Fruit fly (Drosophila melanogaster) whole organism, pupa: ENCODE data around the gene Polr2I.

Experiments used
- CG10348 ChIP-seq: fragments of 200-800 bp; sonication (Bioruptor generic); IDR thresholded peaks from 2 replicates; pipeline ENCODE4 v1.3.6; 2022; ENCODE audit warnings: missing biosample characterization, missing genetic modification characterization
- CG12605 ChIP-seq: fragments of 200-800 bp; sonication (Bioruptor generic); IDR thresholded peaks from 2 replicates; pipeline ENCODE4 v1.3.6; 2022; ENCODE audit warnings: missing biosample characterization, missing genetic modification characterization
- CG13204 ChIP-seq: fragments of 200-800 bp; sonication (Bioruptor generic); optimal IDR thresholded peaks from 2 replicates; lab custom pipeline; 2018; ENCODE audit warnings: missing biosample characterization, mild to moderate bottlenecking, missing genetic modification characterization, moderate library complexity
- CG14655 ChIP-seq: fragments of 200-800 bp; sonication (Bioruptor generic); optimal IDR thresholded peaks from 3 replicates; lab custom pipeline; 2017; ENCODE audit warnings: mild to moderate bottlenecking, missing biosample characterization, missing genetic modification reagents, missing genetic modification characterization
- CG15710 ChIP-seq: fragments of 200-800 bp; sonication (Bioruptor generic); optimal IDR thresholded peaks from 2 replicates; lab custom pipeline; 2018; ENCODE audit warnings: missing biosample characterization, mild to moderate bottlenecking, missing genetic modification characterization, moderate library complexity
- CG17806 ChIP-seq: fragments of 200-800 bp; sonication (Bioruptor generic); optimal IDR thresholded peaks from 2 replicates; lab custom pipeline; 2018; ENCODE audit warnings: missing biosample characterization, mild to moderate bottlenecking, missing genetic modification characterization, moderate library complexity
- CG32121 ChIP-seq: fragments of 200-800 bp; sonication (Bioruptor generic); IDR thresholded peaks from 2 replicates; pipeline ENCODE4 v1.3.6; 2022; ENCODE audit warnings: missing biosample characterization, missing genetic modification characterization
- CG34367 ChIP-seq: fragments of 200-800 bp; sonication (Bioruptor generic); optimal IDR thresholded peaks from 2 replicates; lab custom pipeline; 2018; ENCODE audit warnings: missing biosample characterization, mild to moderate bottlenecking, missing genetic modification characterization
- CG4496 ChIP-seq: fragments of 200-800 bp; sonication (Bioruptor generic); IDR thresholded peaks from 3 replicates; pipeline ENCODE4 v1.3.6; 2022; ENCODE audit warnings: missing biosample characterization, missing genetic modification characterization
- CG8159 ChIP-seq: fragments of 200-800 bp; sonication (Bioruptor generic); optimal IDR thresholded peaks from 3 replicates; lab custom pipeline; 2018; ENCODE audit warnings: missing biosample characterization, mild to moderate bottlenecking, missing genetic modification characterization, moderate library complexity
- CG8301 ChIP-seq: fragments of 200-800 bp; sonication (Bioruptor generic); optimal IDR thresholded peaks from 2 replicates; lab custom pipeline; 2018; ENCODE audit warnings: missing biosample characterization, mild to moderate bottlenecking, missing genetic modification characterization
- CG9948 ChIP-seq: fragments of 200-800 bp; sonication (Bioruptor generic); optimal IDR thresholded peaks from 2 replicates; lab custom pipeline; 2018; ENCODE audit warnings: missing biosample characterization, mild to moderate bottlenecking, missing genetic modification characterization, moderate library complexity
- D1 ChIP-seq: fragments of 200-800 bp; sonication (Bioruptor generic); optimal IDR thresholded peaks from 2 replicates; lab custom pipeline; 2018; ENCODE audit warnings: missing biosample characterization, mild to moderate bottlenecking, missing genetic modification characterization, moderate library complexity
- EcR ChIP-seq: fragments of 200-800 bp; sonication (Bioruptor generic); optimal IDR thresholded peaks from 3 replicates; lab custom pipeline; 2019; ENCODE audit warnings: missing biosample characterization, missing genetic modification characterization, mild to moderate bottlenecking, moderate library complexity, missing genetic modification reagents
- Ets98B ChIP-seq: fragments of 200-800 bp; sonication (Bioruptor generic); IDR thresholded peaks from 2 replicates; pipeline ENCODE4 v1.3.6; 2022; ENCODE audit warnings: missing biosample characterization, missing genetic modification characterization
- Pif1A ChIP-seq: fragments of 200-800 bp; sonication (Bioruptor generic); optimal IDR thresholded peaks from 3 replicates; lab custom pipeline; 2016; ENCODE audit warnings: missing biosample characterization, missing genetic modification characterization
- Pif1B ChIP-seq: fragments of 200-800 bp; sonication (Bioruptor generic); optimal IDR thresholded peaks from 3 replicates; lab custom pipeline; 2016; ENCODE audit warnings: missing biosample characterization, missing genetic modification characterization
- Snoo ChIP-seq: fragments of 200-800 bp; sonication (Bioruptor generic); optimal IDR thresholded peaks from 3 replicates; lab custom pipeline; 2017; ENCODE audit warnings: missing biosample characterization, mild to moderate bottlenecking, missing genetic modification characterization, inconsistent platforms
- fd96Ca ChIP-seq: fragments of 200-800 bp; sonication (Bioruptor generic); IDR thresholded peaks from 3 replicates; pipeline ENCODE4 v1.3.6; 2022; ENCODE audit warnings: missing biosample characterization, missing genetic modification characterization
- gl ChIP-seq: fragments of 200-800 bp; sonication (Bioruptor generic); optimal IDR thresholded peaks from 2 replicates; lab custom pipeline; 2018; ENCODE audit warnings: missing biosample characterization, mild to moderate bottlenecking, missing genetic modification characterization
- rn ChIP-seq: fragments of 200-800 bp; sonication (Bioruptor generic); IDR thresholded peaks from 2 replicates; pipeline ENCODE4 v1.3.6; 2022; ENCODE audit warnings: missing biosample characterization, missing genetic modification characterization

The Polr2I gene

dm6 chr3R:14354599-14354998, 45.7 kb downstream of the Polr2I start:
- TF ChIP-seq CG8159 (tag; lab: Kevin White, UChicago) (peak; percentile 50), Pif1A (GFP tag; lab: Kevin White, UChicago) (no peak), CG8301 (tag; lab: Kevin White, UChicago) (no peak), CG17806 (tag; lab: Kevin White, UChicago) (no peak), CG32121 (GFP tag; lab: Robert Waterston, UW) (no peak), CG12605 (GFP tag; lab: Robert Waterston, UW) (no peak)
- TF ChIP-seq, all 21 proteins: peak for 1

dm6 chr3R:14356619-14357018, 47.7 kb downstream of the Polr2I start:
- TF ChIP-seq CG15710 (tag; lab: Kevin White, UChicago) (peak; percentile 65), fd96Ca (peak; percentile 69), CG9948 (tag; lab: Kevin White, UChicago) (peak; percentile 43), rn (0 out of 2 replicates have a peak, but pooled peaks have one; percentile 4), Snoo (tag; lab: Kevin White, UChicago) (peak; percentile 12), EcR (GFP tag; lab: Kevin White, UChicago) (no peak), Pif1A (GFP tag; lab: Kevin White, UChicago) (peak; percentile 57), CG8159 (tag; lab: Kevin White, UChicago) (peak; percentile 72), CG4496 (GFP tag; lab: Robert Waterston, UW) (peak; percentile 75; the same call in 2 of the 3 replicates), CG32121 (GFP tag; lab: Robert Waterston, UW) (no peak), CG34367 (peak; percentile 53), gl (tag; lab: Kevin White, UChicago) (no peak), CG12605 (GFP tag; lab: Robert Waterston, UW) (peak; percentile 60; the same call in 1 of the 2 replicates), D1 (no peak), CG17806 (tag; lab: Kevin White, UChicago) (peak; percentile 58), CG10348 (GFP tag; lab: Robert Waterston, UW) (no peak), Ets98B (GFP tag; lab: Robert Waterston, UW) (peak; percentile 59), Pif1B (GFP tag; lab: Kevin White, UChicago) (peak; percentile 37), CG8301 (tag; lab: Kevin White, UChicago) (peak; percentile 44), CG14655 (GFP tag; lab: Kevin White, UChicago) (peak; percentile 55), CG13204 (no peak)

dm6 chr3R:14357405-14357804, 48.5 kb downstream of the Polr2I start:
- peak; percentile 67 for TF ChIP-seq CG8159 (tag; lab: Kevin White, UChicago)
- TF ChIP-seq CG34367, result peak; percentile 52
- peak; percentile 47 for TF ChIP-seq Pif1B (GFP tag; lab: Kevin White, UChicago)
- peak; percentile 34 for TF ChIP-seq Snoo (tag; lab: Kevin White, UChicago)
- TF ChIP-seq fd96Ca, result peak; percentile 51; the same call in 2 of the 3 replicates
- peak; percentile 50 for TF ChIP-seq Pif1A (GFP tag; lab: Kevin White, UChicago)
- peak; percentile 81 for TF ChIP-seq CG4496 (GFP tag; lab: Robert Waterston, UW)
- peak; percentile 50 for TF ChIP-seq CG14655 (GFP tag; lab: Kevin White, UChicago)
- TF ChIP-seq CG32121 (GFP tag; lab: Robert Waterston, UW), result peak; percentile 17; the same call in 1 of the 2 replicates
- no peak for TF ChIP-seq EcR (GFP tag; lab: Kevin White, UChicago)
- no peak for TF ChIP-seq rn
- TF ChIP-seq Ets98B (GFP tag; lab: Robert Waterston, UW), result peak; percentile 61
- TF ChIP-seq CG8301 (tag; lab: Kevin White, UChicago), result peak; percentile 42
- peak; percentile 46 for TF ChIP-seq CG9948 (tag; lab: Kevin White, UChicago)
- no peak for TF ChIP-seq D1
- no peak for TF ChIP-seq CG13204
- peak; percentile 64 for TF ChIP-seq CG17806 (tag; lab: Kevin White, UChicago)
- TF ChIP-seq gl (tag; lab: Kevin White, UChicago), result no peak
- TF ChIP-seq CG15710 (tag; lab: Kevin White, UChicago), result peak; percentile 53
- peak; percentile 40; the same call in 1 of the 2 replicates for TF ChIP-seq CG12605 (GFP tag; lab: Robert Waterston, UW)
- no peak for TF ChIP-seq CG10348 (GFP tag; lab: Robert Waterston, UW)
